Fruit fly (Drosophila melanogaster): ENCODE measurements around the gene lectin-21Ca.

- TF ChIP-seq CTCF (optimal IDR thresholded peaks at IDR 0.05) (no peak), CG8478 (optimal IDR thresholded peaks at IDR 0.05) (no peak)
Measured at dm6 chr2L:633192-633591, 8.8 kb downstream of the lectin-21Ca start.

Data from S2 (cell line).